Worm (Caenorhabditis elegans) whole organism, young adult: ENCODE measurements around the gene atf-7.

Experiments
- B0035.1 ChIP-seq: sonication (generic microtip); optimal IDR thresholded peaks from 2 replicates; lab custom pipeline; 2016; ENCODE audit warnings: missing genetic modification characterization, mild to moderate bottlenecking, missing compliant biosample characterization, missing genotype, missing genetic modification reagents
- B0336.3 ChIP-seq: fragments of 200-800 bp; sonication (Bioruptor generic); IDR thresholded peaks from 2 replicates; pipeline ENCODE4 v1.3.6; 2022; ENCODE audit warnings: missing genetic modification characterization, missing compliant biosample characterization
- F55B11.4 ChIP-seq: sonication (generic microtip); optimal IDR thresholded peaks from 2 replicates; lab custom pipeline; 2016; ENCODE audit warnings: missing compliant biosample characterization, missing genetic modification characterization, borderline replicate concordance; ENCODE audit not compliant: insufficient read depth
- Y53G8AR.9 ChIP-seq: fragments of 200-800 bp; sonication (Bioruptor generic); conservative IDR thresholded peaks from 2 replicates; pipeline ENCODE4 v1.3.6; 2022; ENCODE audit warnings: missing genetic modification reagents, missing genetic modification characterization, missing compliant biosample characterization
- Y79H2A.3 ChIP-seq: fragments of 200-800 bp; sonication (Bioruptor generic); conservative IDR thresholded peaks from 2 replicates; pipeline ENCODE4 v1.3.6; 2022; ENCODE audit warnings: missing genetic modification reagents, missing genetic modification characterization, missing compliant biosample characterization
- akir-1 ChIP-seq: fragments of 200-800 bp; sonication (Bioruptor generic); optimal IDR thresholded peaks from 2 replicates; lab custom pipeline; 2018; ENCODE audit warnings: mild to moderate bottlenecking, missing genetic modification characterization, moderate library complexity, missing compliant biosample characterization
- ama-1 ChIP-seq, 3 experiments: fragments of 150-350 bp in 1 of 3; sonication (generic microtip) in 2 of 3; optimal IDR thresholded peaks; 2 replicates each; lab custom pipeline; 2014 to 2018; ENCODE audit warnings: missing biosample characterization in 2 of 3, missing genetic modification characterization in 2 of 3, missing genetic modification reagents in 2 of 3
- aptf-3 ChIP-seq: fragments of 200-800 bp; sonication (Bioruptor generic); IDR thresholded peaks from 2 replicates; pipeline ENCODE4 v1.3.6; 2022; ENCODE audit warnings: missing genetic modification characterization, missing compliant biosample characterization
- cebp-2 ChIP-seq: fragments of 200-800 bp; sonication (Bioruptor generic); IDR thresholded peaks from 2 replicates; pipeline ENCODE4 v1.3.6; 2022; ENCODE audit warnings: missing genetic modification characterization, missing compliant biosample characterization
- ceh-100 ChIP-seq: fragments of 200-800 bp; sonication (Bioruptor generic); IDR thresholded peaks from 2 replicates; pipeline ENCODE4 v1.3.6; 2022; ENCODE audit warnings: missing genetic modification reagents, missing genetic modification characterization, missing compliant biosample characterization
- ceh-58 ChIP-seq: fragments of 200-800 bp; sonication (Bioruptor generic); IDR thresholded peaks from 2 replicates; pipeline ENCODE4 v1.3.6; 2022; ENCODE audit warnings: missing genetic modification characterization, missing compliant biosample characterization
- chd-7 ChIP-seq: sonication (generic microtip); optimal IDR thresholded peaks from 2 replicates; lab custom pipeline; 2016; ENCODE audit warnings: mild to moderate bottlenecking, missing genetic modification characterization, moderate library complexity, missing compliant biosample characterization
- dox-1 ChIP-seq: fragments of 200-800 bp; sonication (Bioruptor generic); IDR thresholded peaks from 2 replicates; pipeline ENCODE4 v1.3.6; 2022; ENCODE audit warnings: missing genetic modification reagents, missing genetic modification characterization, missing compliant biosample characterization
- ekl-4 ChIP-seq: fragments of 200-800 bp; sonication (Bioruptor generic); IDR thresholded peaks from 2 replicates; pipeline ENCODE4 v1.3.6; 2022; ENCODE audit warnings: missing genetic modification reagents, missing genetic modification characterization, missing compliant biosample characterization
- him-1 ChIP-seq: sonication (generic microtip); optimal IDR thresholded peaks from 2 replicates; lab custom pipeline; 2016; ENCODE audit warnings: missing genotype, missing genetic modification reagents, missing genetic modification characterization, missing compliant biosample characterization
- hrde-1 ChIP-seq: sonication (generic microtip); optimal IDR thresholded peaks from 2 replicates; lab custom pipeline; 2016; ENCODE audit warnings: missing genetic modification characterization, mild to moderate bottlenecking, missing compliant biosample characterization, moderate library complexity, missing genotype, missing genetic modification reagents, borderline replicate concordance
- lin-54 ChIP-seq: fragments of 200-800 bp; sonication (Bioruptor generic); optimal IDR thresholded peaks from 2 replicates; lab custom pipeline; 2018; ENCODE audit warnings: mild to moderate bottlenecking, missing genetic modification characterization, missing compliant biosample characterization
- lir-1 ChIP-seq: fragments of 200-800 bp; sonication (Bioruptor generic); conservative IDR thresholded peaks from 2 replicates; pipeline ENCODE4 v1.3.6; 2022; ENCODE audit warnings: missing genetic modification reagents, missing genetic modification characterization, missing compliant biosample characterization
- madf-6 ChIP-seq: fragments of 200-800 bp; sonication (Bioruptor generic); IDR thresholded peaks from 2 replicates; pipeline ENCODE4 v1.3.6; 2022; ENCODE audit warnings: missing genetic modification reagents, missing genetic modification characterization, missing compliant biosample characterization
- nfya-1 ChIP-seq: sonication (generic microtip); optimal IDR thresholded peaks from 2 replicates; lab custom pipeline; 2017; ENCODE audit warnings: antibody characterized with exemption, missing compliant biosample characterization, missing genetic modification characterization, borderline replicate concordance; ENCODE audit not compliant: insufficient read depth
- nhr-120 ChIP-seq: fragments of 200-800 bp; sonication (Bioruptor generic); IDR thresholded peaks from 2 replicates; pipeline ENCODE4 v1.3.6; 2022; ENCODE audit warnings: missing genetic modification characterization, missing compliant biosample characterization
- nhr-90 ChIP-seq: sonication (generic microtip); optimal IDR thresholded peaks from 2 replicates; lab custom pipeline; 2016; ENCODE audit warnings: missing genotype, mild to moderate bottlenecking, missing genetic modification characterization, missing compliant biosample characterization
- rcor-1 ChIP-seq: fragments of 200-800 bp; sonication (Bioruptor generic); IDR thresholded peaks from 2 replicates; pipeline ENCODE4 v1.3.6; 2022; ENCODE audit warnings: missing genetic modification reagents, missing genetic modification characterization, missing compliant biosample characterization
- repo-1 ChIP-seq: sonication (generic microtip); optimal IDR thresholded peaks from 2 replicates; lab custom pipeline; 2017; ENCODE audit warnings: mild to moderate bottlenecking, missing genetic modification characterization, missing compliant biosample characterization
- rpc-1 ChIP-seq, 2 experiments: fragments of 150-350 bp in 1 of 2; sonication (generic microtip) in 1 of 2; optimal IDR thresholded peaks; 2 replicates each; lab custom pipeline; 2014 to 2018; ENCODE audit warnings: missing biosample characterization in 1 of 2, missing genetic modification characterization in 1 of 2, missing genetic modification reagents in 1 of 2, missing genotype in 1 of 2
- snpc-1.1 ChIP-seq: sonication (generic microtip); optimal IDR thresholded peaks from 2 replicates; lab custom pipeline; 2017; ENCODE audit warnings: missing genetic modification characterization, mild to moderate bottlenecking, missing compliant biosample characterization, antibody characterized with exemption, moderate library complexity, missing genotype, missing genetic modification reagents; ENCODE audit not compliant: insufficient read depth
- snpc-1.3 ChIP-seq: sonication (generic microtip); optimal IDR thresholded peaks from 2 replicates; lab custom pipeline; 2017; ENCODE audit warnings: missing genetic modification characterization, mild to moderate bottlenecking, missing compliant biosample characterization, antibody characterized with exemption, moderate library complexity, missing genotype, missing genetic modification reagents; ENCODE audit not compliant: insufficient read depth
- somi-1 ChIP-seq: fragments of 200-800 bp; sonication (Bioruptor generic); optimal IDR thresholded peaks from 2 replicates; lab custom pipeline; 2018; ENCODE audit warnings: mild to moderate bottlenecking, missing genetic modification characterization, missing compliant biosample characterization
- tbp1 ChIP-seq: fragments of 200-800 bp; sonication (Bioruptor generic); optimal IDR thresholded peaks from 2 replicates; lab custom pipeline; 2018; ENCODE audit warnings: mild to moderate bottlenecking, missing genetic modification characterization, missing compliant biosample characterization
- tlf-1 ChIP-seq: fragments of 200-800 bp; sonication (Bioruptor generic); optimal IDR thresholded peaks from 2 replicates; lab custom pipeline; 2018; ENCODE audit warnings: mild to moderate bottlenecking, missing genetic modification characterization, missing compliant biosample characterization
- unc-130 ChIP-seq: sonication (generic microtip); optimal IDR thresholded peaks from 2 replicates; lab custom pipeline; 2016; ENCODE audit warnings: missing genetic modification reagents, missing genetic modification characterization, missing compliant biosample characterization
- xnd-1 ChIP-seq: sonication (generic microtip); optimal IDR thresholded peaks from 2 replicates; lab custom pipeline; 2016; ENCODE audit warnings: missing genotype, missing genetic modification reagents, missing genetic modification characterization, missing compliant biosample characterization
- zim-3 ChIP-seq: sonication (generic microtip); optimal IDR thresholded peaks from 2 replicates; lab custom pipeline; 2017; ENCODE audit warnings: mild to moderate bottlenecking, missing genetic modification characterization, moderate library complexity, missing compliant biosample characterization
- ztf-22 ChIP-seq: fragments of 200-800 bp; sonication (Bioruptor generic); optimal IDR thresholded peaks from 2 replicates; lab custom pipeline; 2018; ENCODE audit warnings: mild to moderate bottlenecking, missing genetic modification characterization, moderate library complexity, missing compliant biosample characterization
- ztf-25 ChIP-seq: fragments of 200-800 bp; sonication (Bioruptor generic); IDR thresholded peaks from 2 replicates; pipeline ENCODE4 v1.3.6; 2022; ENCODE audit warnings: missing genetic modification reagents, missing genetic modification characterization, missing compliant biosample characterization
- ztf-28 ChIP-seq: fragments of 200-800 bp; sonication (Bioruptor generic); IDR thresholded peaks from 2 replicates; pipeline ENCODE4 v1.3.6; 2022; ENCODE audit warnings: missing genetic modification reagents, missing genetic modification characterization, missing compliant biosample characterization
- ztf-6 ChIP-seq: fragments of 200-800 bp; sonication (Bioruptor generic); IDR thresholded peaks from 2 replicates; pipeline ENCODE4 v1.3.6; 2022; ENCODE audit warnings: missing genetic modification reagents, missing genetic modification characterization, missing compliant biosample characterization

atf-7 gene

ce11 chrIII:4498938-4499337 lies at the start of gene atf-7, which contains the start of gene C07G2.5:
Gene atf-7 (minus strand): TSS chrIII:4499045.
Gene C07G2.5 (minus strand): TSS chrIII:4499038.
- TF ChIP-seq snpc-1.3 (tag; lab: Kevin White, UChicago), result peak; percentile 27
- TF ChIP-seq madf-6 (GFP tag; lab: Robert Waterston, UW), result peak; percentile 27
- no peak for TF ChIP-seq Y53G8AR.9
- TF ChIP-seq ceh-58 (GFP tag; lab: Robert Waterston, UW), result no peak
- TF ChIP-seq ama-1 (optimal IDR thresholded peaks at IDR 0.05; lab: Kevin White, UChicago), result peak; percentile 14
- no peak for TF ChIP-seq ama-1 (GFP tag; optimal IDR thresholded peaks at IDR 0.05; lab: Kevin White, UChicago)
- TF ChIP-seq, all 124 proteins: peak for 3

- TF ChIP-seq lir-1, result no peak
- TF ChIP-seq snpc-1.1 (tag; lab: Kevin White, UChicago), result no peak
- no peak for TF ChIP-seq xnd-1 (tag; lab: Kevin White, UChicago)
- no peak for TF ChIP-seq Y79H2A.3 (GFP tag; lab: Robert Waterston, UW)
- TF ChIP-seq nfya-1 (tag; lab: Kevin White, UChicago), result no peak
- TF ChIP-seq ztf-22 (GFP tag; lab: Kevin White, UChicago), result no peak
- TF ChIP-seq ztf-25 (GFP tag; lab: Robert Waterston, UW), result no peak
- TF ChIP-seq tbp1 (GFP tag; lab: Kevin White, UChicago), result no peak
- TF ChIP-seq F55B11.4 (tag; lab: Kevin White, UChicago), result no peak
- TF ChIP-seq rcor-1 (GFP tag; lab: Robert Waterston, UW), result no peak
- no peak for TF ChIP-seq chd-7
- TF ChIP-seq repo-1 (tag; lab: Kevin White, UChicago), result no peak
- TF ChIP-seq somi-1 (GFP tag; lab: Kevin White, UChicago), result no peak
- TF ChIP-seq ztf-28, result no peak
- TF ChIP-seq dox-1 (GFP tag; lab: Robert Waterston, UW), result no peak
- TF ChIP-seq B0336.3, result no peak
- no peak for TF ChIP-seq cebp-2
- TF ChIP-seq, all 124 proteins: peak for 0
Measured at ce11 chrIII:4544959-4545358, 46.1 kb upstream of the atf-7 start, which contains the start of gene M88.3. Gene M88.3 (minus strand): TSS chrIII:4545059.

ce11 chrIII:4542362-4542931 lies 43.6 kb upstream of the atf-7 start, which contains the start of the genes mrps-34 and cisd-3.1:
Gene mrps-34 (minus strand): TSS chrIII:4542452.
Gene cisd-3.1 (plus strand): TSS chrIII:4542881.
- TF ChIP-seq aptf-3, result no peak
- TF ChIP-seq rpc-1 (optimal IDR thresholded peaks at IDR 0.05; lab: Kevin White, UChicago), result peak; percentile 2
- TF ChIP-seq rpc-1 (tag; optimal IDR thresholded peaks at IDR 0.05; lab: Kevin White, UChicago), result no peak
- TF ChIP-seq ztf-6 (GFP tag; lab: Robert Waterston, UW), result no peak
- no peak for TF ChIP-seq ceh-100
- no peak for TF ChIP-seq lin-54
- no peak for TF ChIP-seq zim-3 (tag; lab: Kevin White, UChicago)
- no peak for TF ChIP-seq unc-130
- peak; percentile 11 for TF ChIP-seq him-1 (tag; lab: Kevin White, UChicago)
- TF ChIP-seq ekl-4 (GFP tag; lab: Robert Waterston, UW), result no peak
- TF ChIP-seq nhr-120 (GFP tag; lab: Robert Waterston, UW), result no peak
- TF ChIP-seq nhr-90 (tag; lab: Kevin White, UChicago), result no peak
- no peak for TF ChIP-seq tlf-1
- TF ChIP-seq B0035.1 (tag; lab: Kevin White, UChicago), result no peak
- no peak for TF ChIP-seq hrde-1 (tag; lab: Kevin White, UChicago)
- no peak for TF ChIP-seq akir-1 (GFP tag; lab: Kevin White, UChicago)
- TF ChIP-seq, all 124 proteins: peak for 2
